Fruit fly (Drosophila melanogaster) whole organism, embryonic: ENCODE data around the gene dia.

Source experiments
- Atf-2 ChIP-seq: fragments of 200-800 bp; sonication (Bioruptor generic); optimal IDR thresholded peaks from 2 replicates; lab custom pipeline; 2016; ENCODE audit warnings: missing biosample characterization, missing genetic modification characterization
- BtbVII ChIP-seq: fragments of 200-800 bp; sonication (Bioruptor generic); optimal IDR thresholded peaks from 3 replicates; lab custom pipeline; 2017; ENCODE audit warnings: missing biosample characterization, mild to moderate bottlenecking, missing genetic modification characterization
- C15 ChIP-seq: fragments of 200-800 bp; sonication (Bioruptor generic); IDR thresholded peaks from 3 replicates; pipeline ENCODE4 v1.3.6; 2022; ENCODE audit warnings: missing biosample characterization, missing genetic modification characterization
- CG10654 ChIP-seq: fragments of 200-800 bp; sonication (Bioruptor generic); optimal IDR thresholded peaks from 2 replicates; lab custom pipeline; 2016; ENCODE audit warnings: missing biosample characterization, missing genetic modification characterization
- CG11696 ChIP-seq: fragments of 200-800 bp; sonication (Bioruptor generic); IDR thresholded peaks from 2 replicates; pipeline ENCODE4 v1.3.6; 2022; ENCODE audit warnings: missing biosample characterization, missing genetic modification characterization
- CG12236 ChIP-seq: fragments of 200-800 bp; sonication (Bioruptor generic); optimal IDR thresholded peaks from 2 replicates; lab custom pipeline; 2016; ENCODE audit warnings: missing biosample characterization, missing genetic modification characterization
- CG13424 ChIP-seq: fragments of 200-800 bp; sonication (Bioruptor generic); optimal IDR thresholded peaks from 2 replicates; lab custom pipeline; 2019; ENCODE audit warnings: missing biosample characterization, mild to moderate bottlenecking, missing genetic modification characterization, moderate library complexity
- CG14014 ChIP-seq: fragments of 200-800 bp; sonication (Bioruptor generic); IDR thresholded peaks from 2 replicates; pipeline ENCODE4 v1.3.6; 2022; ENCODE audit warnings: missing biosample characterization, missing genetic modification characterization
- CG14050 ChIP-seq: fragments of 200-800 bp; sonication (Bioruptor generic); IDR thresholded peaks from 3 replicates; pipeline ENCODE4 v1.3.6; 2022; ENCODE audit warnings: missing biosample characterization, missing genetic modification characterization
- CG14710 ChIP-seq: fragments of 200-800 bp; sonication (Bioruptor generic); optimal IDR thresholded peaks from 3 replicates; lab custom pipeline; 2019; ENCODE audit warnings: missing biosample characterization, mild to moderate bottlenecking, missing genetic modification characterization, moderate library complexity
- CG1647 ChIP-seq: fragments of 200-800 bp; sonication (Bioruptor generic); optimal IDR thresholded peaks from 3 replicates; lab custom pipeline; 2016; ENCODE audit warnings: missing biosample characterization, missing genetic modification characterization
- CG17829 ChIP-seq: fragments of 200-800 bp; optimal IDR thresholded peaks from 2 replicates; lab custom pipeline; 2019; ENCODE audit warnings: missing biosample characterization, mild to moderate bottlenecking, missing genetic modification characterization, moderate library complexity
- CG18599 ChIP-seq: fragments of 200-800 bp; sonication (Bioruptor generic); optimal IDR thresholded peaks from 3 replicates; lab custom pipeline; 2017; ENCODE audit warnings: missing biosample characterization, missing genetic modification characterization, mild to moderate bottlenecking, moderate library complexity, missing genetic modification reagents
- CG2120 ChIP-seq: fragments of 200-800 bp; sonication (Bioruptor generic); optimal IDR thresholded peaks from 3 replicates; lab custom pipeline; 2016; ENCODE audit warnings: missing biosample characterization, missing genetic modification characterization
- CG33213 ChIP-seq: fragments of 200-800 bp; sonication (Bioruptor generic); optimal IDR thresholded peaks from 3 replicates; lab custom pipeline; 2016; ENCODE audit warnings: missing biosample characterization, missing genetic modification characterization
- CG33557 ChIP-seq: fragments of 200-800 bp; sonication (Bioruptor generic); optimal IDR thresholded peaks from 2 replicates; lab custom pipeline; 2019; ENCODE audit warnings: missing biosample characterization, mild to moderate bottlenecking, missing genetic modification characterization, moderate library complexity
- CG3407 ChIP-seq: fragments of 200-800 bp; sonication (Bioruptor generic); optimal IDR thresholded peaks from 2 replicates; lab custom pipeline; 2018; ENCODE audit warnings: missing biosample characterization, mild to moderate bottlenecking, missing genetic modification characterization
- CG3838 ChIP-seq: fragments of 200-800 bp; sonication (Bioruptor generic); optimal IDR thresholded peaks from 3 replicates; lab custom pipeline; 2016; ENCODE audit warnings: missing biosample characterization, missing genetic modification characterization
- CG4282 ChIP-seq: fragments of 200-800 bp; sonication (Bioruptor generic); optimal IDR thresholded peaks from 2 replicates; lab custom pipeline; 2016; ENCODE audit warnings: missing biosample characterization, missing genetic modification characterization
- CG6689 ChIP-seq: fragments of 200-800 bp; sonication (Bioruptor generic); IDR thresholded peaks from 2 replicates; pipeline ENCODE4 v1.3.6; 2022; ENCODE audit warnings: missing biosample characterization, missing genetic modification characterization
- CG7963 ChIP-seq: fragments of 200-800 bp; sonication (Bioruptor generic); IDR thresholded peaks from 3 replicates; pipeline ENCODE4 v1.3.6; 2022; ENCODE audit warnings: missing biosample characterization, missing genetic modification characterization; ENCODE audit not compliant: partially characterized antibody
- Dbx ChIP-seq: fragments of 200-800 bp; sonication (Bioruptor generic); IDR thresholded peaks from 3 replicates; pipeline ENCODE4 v1.3.6; 2022; ENCODE audit warnings: missing biosample characterization, missing genetic modification characterization
- Dll ChIP-seq: fragments of 200-800 bp; sonication (Bioruptor generic); IDR thresholded peaks from 4 replicates; pipeline ENCODE4 v1.3.6; 2022; ENCODE audit warnings: missing biosample characterization, missing genetic modification characterization; ENCODE audit not compliant: partially characterized antibody
- HLH3B ChIP-seq: fragments of 200-800 bp; sonication (Bioruptor generic); IDR thresholded peaks from 2 replicates; pipeline ENCODE4 v1.3.6; 2022; ENCODE audit warnings: missing biosample characterization, missing genetic modification characterization
- Kr ChIP-seq: fragments of 200-800 bp; sonication (Bioruptor generic); optimal IDR thresholded peaks from 2 replicates; lab custom pipeline; 2017; ENCODE audit warnings: missing biosample characterization, mild to moderate bottlenecking, missing genetic modification characterization
- MTF-1 ChIP-seq: fragments of 200-800 bp; sonication (Bioruptor generic); optimal IDR thresholded peaks from 2 replicates; lab custom pipeline; 2018; ENCODE audit warnings: missing biosample characterization, mild to moderate bottlenecking, missing genetic modification characterization, borderline replicate concordance
- NC2α ChIP-seq: fragments of 200-800 bp; sonication (Bioruptor generic); optimal IDR thresholded peaks from 2 replicates; lab custom pipeline; 2016; ENCODE audit warnings: missing biosample characterization, missing genetic modification characterization
- NFAT ChIP-seq: fragments of 200-800 bp; sonication (Bioruptor generic); IDR thresholded peaks from 2 replicates; pipeline ENCODE4 v1.3.6; 2022; ENCODE audit warnings: missing biosample characterization, missing genetic modification characterization
- Neu2 ChIP-seq: fragments of 200-800 bp; sonication (Bioruptor generic); optimal IDR thresholded peaks from 3 replicates; lab custom pipeline; 2016; ENCODE audit warnings: missing biosample characterization, missing genetic modification characterization, borderline replicate concordance
- Optix ChIP-seq: fragments of 200-800 bp; sonication (Bioruptor generic); IDR thresholded peaks from 3 replicates; pipeline ENCODE4 v1.3.6; 2022; ENCODE audit warnings: missing biosample characterization, missing genetic modification characterization
- Six4 ChIP-seq: fragments of 200-800 bp; sonication (Bioruptor generic); optimal IDR thresholded peaks from 2 replicates; lab custom pipeline; 2016; ENCODE audit warnings: missing biosample characterization, missing genetic modification characterization
- Sox102F ChIP-seq: fragments of 200-800 bp; sonication (Bioruptor generic); optimal IDR thresholded peaks from 2 replicates; lab custom pipeline; 2018; ENCODE audit warnings: missing biosample characterization, mild to moderate bottlenecking, missing genetic modification characterization, moderate library complexity
- Stat92E ChIP-seq, 3 experiments: fragments of >200 bp in 2 of 3; fragments of 200-800 bp in 1 of 3; sonication (Bioruptor generic) in 1 of 3; optimal IDR thresholded peaks; 2 replicates each; lab custom pipeline; 2017 to 2019; ENCODE audit warnings: missing biosample characterization in 3 of 3, missing genetic modification characterization in 3 of 3, mild to moderate bottlenecking in 1 of 3, moderate library complexity in 1 of 3
- Vsx1 ChIP-seq: fragments of 200-800 bp; sonication (Bioruptor generic); optimal IDR thresholded peaks from 2 replicates; lab custom pipeline; 2017; ENCODE audit warnings: missing biosample characterization, mild to moderate bottlenecking, missing genetic modification characterization, missing genetic modification reagents
- Xrp1 ChIP-seq: fragments of 200-800 bp; sonication (Bioruptor generic); IDR thresholded peaks from 2 replicates; pipeline ENCODE4 v1.3.6; 2022; ENCODE audit warnings: missing biosample characterization, missing genetic modification characterization
- YL-1 ChIP-seq: fragments of 200-800 bp; sonication (Bioruptor generic); optimal IDR thresholded peaks from 3 replicates; lab custom pipeline; 2017; ENCODE audit warnings: missing biosample characterization, mild to moderate bottlenecking, missing genetic modification characterization
- cad ChIP-seq: fragments of >200 bp; optimal IDR thresholded peaks from 2 replicates; lab custom pipeline; 2017; ENCODE audit warnings: missing biosample characterization, missing genetic modification characterization
- dmrt11E ChIP-seq: fragments of 200-800 bp; sonication (Bioruptor generic); optimal IDR thresholded peaks from 3 replicates; lab custom pipeline; 2018; ENCODE audit warnings: missing biosample characterization, mild to moderate bottlenecking, missing genetic modification characterization, moderate library complexity
- exex ChIP-seq: fragments of 200-800 bp; sonication (Bioruptor generic); optimal IDR thresholded peaks from 4 replicates; lab custom pipeline; 2018; ENCODE audit warnings: missing biosample characterization, mild to moderate bottlenecking, missing genetic modification characterization, moderate library complexity
- grau ChIP-seq: fragments of 200-800 bp; optimal IDR thresholded peaks from 3 replicates; lab custom pipeline; 2019; ENCODE audit warnings: missing biosample characterization, mild to moderate bottlenecking, missing genetic modification characterization, moderate library complexity
- gro ChIP-seq: fragments of 200-800 bp; sonication (Bioruptor generic); optimal IDR thresholded peaks from 2 replicates; lab custom pipeline; 2016; ENCODE audit warnings: missing biosample characterization, missing genetic modification characterization
- ind ChIP-seq: fragments of 200-800 bp; sonication (Bioruptor generic); optimal IDR thresholded peaks from 3 replicates; lab custom pipeline; 2016; ENCODE audit warnings: missing biosample characterization, missing genetic modification characterization
- peb ChIP-seq: fragments of 200-800 bp; sonication (Bioruptor generic); IDR thresholded peaks from 2 replicates; pipeline ENCODE4 v1.3.6; 2022; ENCODE audit warnings: missing biosample characterization, missing genetic modification characterization
- pfk ChIP-seq: fragments of 200-800 bp; sonication (Bioruptor generic); optimal IDR thresholded peaks from 2 replicates; lab custom pipeline; 2018; ENCODE audit warnings: missing biosample characterization, mild to moderate bottlenecking, missing genetic modification characterization, moderate library complexity
- phol ChIP-seq: fragments of 200-800 bp; sonication (Bioruptor generic); optimal IDR thresholded peaks from 3 replicates; lab custom pipeline; 2018; ENCODE audit warnings: missing biosample characterization, mild to moderate bottlenecking, missing genetic modification characterization, moderate library complexity
- psq ChIP-seq: fragments of 200-800 bp; sonication (Bioruptor generic); optimal IDR thresholded peaks from 2 replicates; lab custom pipeline; 2017; ENCODE audit warnings: missing biosample characterization, missing genetic modification characterization
- salm ChIP-seq: fragments of 200-800 bp; sonication (Bioruptor generic); optimal IDR thresholded peaks from 2 replicates; lab custom pipeline; 2018; ENCODE audit warnings: missing biosample characterization, mild to moderate bottlenecking, missing genetic modification characterization
- sens ChIP-seq: fragments of 200-800 bp; sonication (Bioruptor generic); peaks from one replicate; lab custom pipeline; 2016; ENCODE audit warnings: missing biosample characterization, missing genetic modification characterization
- slp2 ChIP-seq: fragments of 200-800 bp; sonication (Bioruptor generic); optimal IDR thresholded peaks from 2 replicates; lab custom pipeline; 2016; ENCODE audit warnings: missing biosample characterization, missing genetic modification characterization
- toy ChIP-seq: fragments of 200-800 bp; sonication (Bioruptor generic); IDR thresholded peaks from 2 replicates; pipeline ENCODE4 v1.3.6; 2022; ENCODE audit warnings: missing biosample characterization, missing genetic modification characterization
- z ChIP-seq: fragments of 200-800 bp; sonication (Bioruptor generic); IDR thresholded peaks from 3 replicates; pipeline ENCODE4 v1.3.6; 2022; ENCODE audit warnings: missing biosample characterization, missing genetic modification characterization

The dia gene

DNA sequence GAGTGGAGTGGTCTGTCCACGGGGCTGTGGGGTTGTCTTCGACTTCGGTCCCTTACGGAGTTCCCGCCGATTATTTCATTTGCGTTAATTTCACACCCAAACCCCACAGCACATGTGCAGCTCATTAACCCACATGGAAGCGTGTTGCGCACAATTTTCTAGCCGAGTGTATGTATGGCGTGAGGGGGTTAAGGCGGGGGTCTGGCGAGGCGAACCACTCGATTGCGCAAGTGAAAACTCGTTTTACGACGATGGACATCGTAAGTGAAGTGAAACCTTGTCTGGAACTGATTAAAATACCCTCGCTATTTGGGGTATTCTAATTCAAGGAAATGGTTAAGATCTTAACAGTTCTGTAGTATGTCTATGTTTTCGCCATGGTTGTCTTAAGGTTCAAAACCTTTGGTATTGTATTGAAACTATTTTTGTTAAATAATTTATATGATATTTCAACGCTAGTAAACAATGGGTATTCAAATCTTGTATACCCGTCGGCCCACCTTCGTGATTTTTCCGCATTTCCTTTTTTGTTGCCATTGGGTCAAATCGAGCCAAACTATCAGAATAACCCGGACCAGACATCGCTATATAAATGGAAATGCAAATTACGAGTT is 53.2 kb downstream of the dia start (continued):
- TF ChIP-seq ind (GFP tag; lab: Kevin White, UChicago) (peak; percentile 21), Dll (no peak), Dbx (GFP tag; lab: Robert Waterston, UW) (no peak), Vsx1 (no peak), sens (GFP tag; lab: Kevin White, UChicago) (peak; percentile 72), grau (tag; lab: Kevin White, UChicago) (peak; percentile 62), CG14710 (tag; lab: Kevin White, UChicago) (no peak), pfk (no peak), CG7963 (GFP tag; lab: Robert Waterston, UW) (no peak), CG14050 (GFP tag; lab: Robert Waterston, UW) (peak; percentile 49), peb (GFP tag; lab: Robert Waterston, UW) (no peak), psq (no peak), CG14014 (0 out of 2 replicates have a peak, but pooled peaks have one; percentile 32), Stat92E (GFP tag; optimal IDR thresholded peaks at IDR 0.05; lab: Kevin White, UChicago) (no peak), Neu2 (no peak), CG18599 (GFP tag; lab: Kevin White, UChicago) (peak; percentile 46), CG2120 (peak; percentile 4), CG33557 (GFP tag; lab: Kevin White, UChicago) (no peak), CG13424 (peak; percentile 55), CG33213 (no peak), NC2α (no peak), C15 (GFP tag; lab: Robert Waterston, UW) (no peak), phol (tag; lab: Kevin White, UChicago) (peak; percentile 45), CG3838 (no peak), Six4 (GFP tag; lab: Kevin White, UChicago) (no peak), CG1647 (GFP tag; lab: Kevin White, UChicago) (no peak), MTF-1 (GFP tag; lab: Kevin White, UChicago) (no peak), z (no peak), exex (tag; lab: Kevin White, UChicago) (no peak), salm (no peak), Optix (no peak; the same call in 2 of the 3 replicates), BtbVII (GFP tag; lab: Kevin White, UChicago) (peak; percentile 46), YL-1 (GFP tag; lab: Kevin White, UChicago) (no peak), Sox102F (GFP tag; lab: Kevin White, UChicago) (peak; percentile 79), cad (GFP tag; lab: Kevin White, UChicago) (no peak), HLH3B (GFP tag; lab: Robert Waterston, UW) (peak; percentile 39; the same call in 1 of the 2 replicates), Kr (GFP tag; lab: Kevin White, UChicago) (no peak), CG11696 (GFP tag; lab: Robert Waterston, UW) (peak; percentile 60; the same call in 1 of the 2 replicates), CG10654 (GFP tag; lab: Kevin White, UChicago) (no peak), CG6689 (GFP tag; lab: Robert Waterston, UW) (peak; percentile 59), CG17829 (tag; lab: Kevin White, UChicago) (peak; percentile 29), CG12236 (GFP tag; lab: Kevin White, UChicago) (no peak), NFAT (no peak), CG4282 (GFP tag; lab: Kevin White, UChicago) (no peak), Xrp1 (peak; percentile 51; the same call in 1 of the 2 replicates), gro (GFP tag; lab: Kevin White, UChicago) (no peak), Atf-2 (GFP tag; lab: Kevin White, UChicago) (no peak), dmrt11E (no peak), slp2 (GFP tag; lab: Kevin White, UChicago) (no peak), toy (no peak), CG3407 (GFP tag; lab: Kevin White, UChicago) (no peak)
